1 fruit fly cellular context compared by ENCODE assay signal in genomic region chr3L:20950136-20950499, dm6.
TF ChIP-seq lines count a peak whose summit lies in the region.

No protein-coding gene starts in this region.

TF ChIP-seq in whole organism, embryonic, 481 proteins besides CTCF, POLR2A, EP300 and RAD21 (continued from another document):
- no peak for TF ChIP-seq Side (GFP tag; optimal IDR thresholded peaks at IDR 0.05; lab: Kevin White, UChicago)
- peak; percentile 88 for TF ChIP-seq nmo (GFP tag; optimal IDR thresholded peaks at IDR 0.05; lab: Kevin White, UChicago)
- TF ChIP-seq chif (GFP tag; optimal IDR thresholded peaks at IDR 0.05; lab: Kevin White, UChicago) = peak; percentile 45 to 53
- no peak for TF ChIP-seq HLHmδ (GFP tag; optimal IDR thresholded peaks at IDR 0.05; lab: Kevin White, UChicago)
- TF ChIP-seq Dref (GFP tag; IDR thresholded peaks at IDR 0.05; lab: Robert Waterston, UW) = no peak
- TF ChIP-seq tx (GFP tag; optimal IDR thresholded peaks at IDR 0.05; lab: Kevin White, UChicago) = no peak
- peak; percentile 59 for TF ChIP-seq CG18476 (GFP tag; optimal IDR thresholded peaks at IDR 0.05; lab: Kevin White, UChicago)
- TF ChIP-seq CG13296 (GFP tag; optimal IDR thresholded peaks at IDR 0.05; lab: Kevin White, UChicago) = no peak
- no peak for TF ChIP-seq caup (GFP tag; optimal IDR thresholded peaks at IDR 0.05; lab: Kevin White, UChicago; ENCODE audit: severe bottlenecking)
- TF ChIP-seq tin (GFP tag; optimal IDR thresholded peaks at IDR 0.05; lab: Kevin White, UChicago) = peak; percentile 61
- TF ChIP-seq Opbp (GFP tag; IDR thresholded peaks at IDR 0.05; lab: Robert Waterston, UW; ENCODE audit: partially characterized antibody) = no peak
- no peak for TF ChIP-seq Trl (optimal IDR thresholded peaks at IDR 0.05; lab: Kevin White, UChicago)
- TF ChIP-seq Trl (GFP tag; optimal IDR thresholded peaks at IDR 0.05; lab: Kevin White, UChicago) = no peak
- no peak for TF ChIP-seq Med (GFP tag; lab: Kevin White, UChicago)
- TF ChIP-seq CG9609 (GFP tag; optimal IDR thresholded peaks at IDR 0.05; lab: Kevin White, UChicago) = peak; percentile 0
- TF ChIP-seq CG14710 (tag; optimal IDR thresholded peaks at IDR 0.05; lab: Kevin White, UChicago) = peak; percentile 79
- no peak for TF ChIP-seq CG6813 (GFP tag; optimal IDR thresholded peaks at IDR 0.05; lab: Kevin White, UChicago)
- no peak for TF ChIP-seq ara (GFP tag; IDR thresholded peaks at IDR 0.05; lab: Robert Waterston, UW)
- no peak for TF ChIP-seq schlank (tag; optimal IDR thresholded peaks at IDR 0.05; lab: Kevin White, UChicago)
- TF ChIP-seq CG42726 (GFP tag; IDR thresholded peaks at IDR 0.05; lab: Robert Waterston, UW; ENCODE audit: partially characterized antibody) = no peak
- TF ChIP-seq CG7357 (GFP tag; IDR thresholded peaks at IDR 0.05; lab: Robert Waterston, UW) = peak; percentile 27; the same call in 1 of the 3 replicates
- TF ChIP-seq Oli (tag; optimal IDR thresholded peaks at IDR 0.05; lab: Kevin White, UChicago) = peak; percentile 79
- TF ChIP-seq tio (GFP tag; optimal IDR thresholded peaks at IDR 0.05; lab: Kevin White, UChicago) = peak; percentile 41
TF ChIP-seq in whole organism, embryonic: peak in this region for 197.
